Fruit fly (Drosophila melanogaster) whole organism, prepupa: ENCODE measurements around the gene Blimp-1.

Experiments used
- Blimp-1 ChIP-seq: fragments of 200-800 bp; sonication (Bioruptor generic); optimal IDR thresholded peaks from 3 replicates; lab custom pipeline; 2017; ENCODE audit warnings: missing biosample characterization, missing genetic modification characterization, mild to moderate bottlenecking, moderate library complexity, missing genetic modification reagents
- CG10631 ChIP-seq: fragments of 200-800 bp; sonication (Bioruptor generic); optimal IDR thresholded peaks from 2 replicates; lab custom pipeline; 2016; ENCODE audit warnings: missing biosample characterization, missing genetic modification characterization
- CG10669 ChIP-seq: fragments of 200-800 bp; sonication (Bioruptor generic); optimal IDR thresholded peaks from 3 replicates; lab custom pipeline; 2018; ENCODE audit warnings: missing biosample characterization, mild to moderate bottlenecking, missing genetic modification characterization, moderate library complexity
- CG11294 ChIP-seq: fragments of 200-800 bp; sonication (Bioruptor generic); IDR thresholded peaks from 2 replicates; pipeline ENCODE4 v1.3.6; 2022; ENCODE audit warnings: missing biosample characterization, missing genetic modification characterization
- CG11902 ChIP-seq: fragments of 200-800 bp; sonication (Bioruptor generic); optimal IDR thresholded peaks from 3 replicates; lab custom pipeline; 2016; ENCODE audit warnings: missing biosample characterization, missing genetic modification characterization
- CG15336 ChIP-seq: fragments of 200-800 bp; sonication (Bioruptor generic); IDR thresholded peaks from 2 replicates; pipeline ENCODE4 v1.3.6; 2022; ENCODE audit warnings: missing biosample characterization, missing genetic modification characterization
- CG1621 ChIP-seq: fragments of 200-800 bp; sonication (Bioruptor generic); optimal IDR thresholded peaks from 3 replicates; lab custom pipeline; 2018; ENCODE audit warnings: missing biosample characterization, mild to moderate bottlenecking, missing genetic modification characterization
- CG4318 ChIP-seq: fragments of 200-800 bp; sonication (Bioruptor generic); optimal IDR thresholded peaks from 3 replicates; lab custom pipeline; 2017; ENCODE audit warnings: missing biosample characterization, mild to moderate bottlenecking, missing genetic modification characterization
- CG6276 ChIP-seq: fragments of 200-800 bp; sonication (Bioruptor generic); optimal IDR thresholded peaks from 2 replicates; lab custom pipeline; 2017; ENCODE audit warnings: missing biosample characterization, mild to moderate bottlenecking, missing genetic modification characterization
- CG6792 ChIP-seq: fragments of 200-800 bp; sonication (Bioruptor generic); optimal IDR thresholded peaks from 3 replicates; lab custom pipeline; 2016; ENCODE audit warnings: missing biosample characterization, missing genetic modification characterization
- CG6854 ChIP-seq: fragments of 200-800 bp; sonication (Bioruptor generic); optimal IDR thresholded peaks from 2 replicates; lab custom pipeline; 2017; ENCODE audit warnings: missing biosample characterization, mild to moderate bottlenecking, missing genetic modification characterization
- CG8119 ChIP-seq: fragments of 200-800 bp; sonication (Bioruptor generic); IDR thresholded peaks from 3 replicates; pipeline ENCODE4 v1.3.6; 2022; ENCODE audit warnings: missing biosample characterization, missing genetic modification characterization
- CG8632 ChIP-seq: fragments of 200-800 bp; sonication (Bioruptor generic); optimal IDR thresholded peaks from 3 replicates; lab custom pipeline; 2016; ENCODE audit warnings: missing biosample characterization, missing genetic modification characterization
- Eip75B ChIP-seq: fragments of 200-800 bp; sonication (Bioruptor generic); optimal IDR thresholded peaks from 3 replicates; lab custom pipeline; 2016; ENCODE audit warnings: missing biosample characterization, missing genetic modification characterization
- Eip78C ChIP-seq: fragments of 200-800 bp; sonication (Bioruptor generic); peaks from one replicate; lab custom pipeline; 2016; ENCODE audit warnings: missing biosample characterization, missing genetic modification characterization
- Ets21C ChIP-seq: fragments of 200-800 bp; sonication (Bioruptor generic); optimal IDR thresholded peaks from 3 replicates; lab custom pipeline; 2016; ENCODE audit warnings: missing biosample characterization, missing genetic modification characterization
- Hr4 ChIP-seq: fragments of 200-800 bp; sonication (Bioruptor generic); optimal IDR thresholded peaks from 3 replicates; lab custom pipeline; 2016; ENCODE audit warnings: missing biosample characterization, missing genetic modification characterization
- Lpt ChIP-seq: fragments of 200-800 bp; sonication (Bioruptor generic); optimal IDR thresholded peaks from 3 replicates; lab custom pipeline; 2016; ENCODE audit warnings: missing biosample characterization, missing genetic modification characterization
- Met ChIP-seq: fragments of 200-800 bp; sonication (Bioruptor generic); optimal IDR thresholded peaks from 3 replicates; lab custom pipeline; 2016; ENCODE audit warnings: missing biosample characterization, missing genetic modification characterization
- OdsH ChIP-seq: fragments of 200-800 bp; sonication (Bioruptor generic); optimal IDR thresholded peaks from 3 replicates; lab custom pipeline; 2016; ENCODE audit warnings: missing biosample characterization, missing genetic modification characterization
- Sox14 ChIP-seq: fragments of 200-800 bp; sonication (Bioruptor generic); optimal IDR thresholded peaks from 3 replicates; lab custom pipeline; 2016; ENCODE audit warnings: missing biosample characterization, missing genetic modification characterization
- Sox15 ChIP-seq: fragments of 200-800 bp; sonication (Bioruptor generic); optimal IDR thresholded peaks from 3 replicates; lab custom pipeline; 2016; ENCODE audit warnings: missing biosample characterization, missing genetic modification characterization
- acj6 ChIP-seq: fragments of 200-800 bp; sonication (Bioruptor generic); optimal IDR thresholded peaks from 3 replicates; lab custom pipeline; 2016; ENCODE audit warnings: missing biosample characterization, missing genetic modification characterization
- dsx ChIP-seq: fragments of 200-800 bp; optimal IDR thresholded peaks from 3 replicates; lab custom pipeline; 2019; ENCODE audit warnings: missing biosample characterization, mild to moderate bottlenecking, missing genetic modification characterization, moderate library complexity; ENCODE audit not compliant: poor library complexity, severe bottlenecking
- fd59A ChIP-seq: fragments of 200-800 bp; sonication (Bioruptor generic); optimal IDR thresholded peaks from 2 replicates; lab custom pipeline; 2017; ENCODE audit warnings: missing biosample characterization, mild to moderate bottlenecking, missing genetic modification characterization, missing genetic modification reagents
- fd85E ChIP-seq: fragments of 200-800 bp; sonication (Bioruptor generic); optimal IDR thresholded peaks from 3 replicates; lab custom pipeline; 2016; ENCODE audit warnings: missing biosample characterization, missing genetic modification characterization
- fkh ChIP-seq: fragments of 200-800 bp; sonication (Bioruptor generic); optimal IDR thresholded peaks from 3 replicates; lab custom pipeline; 2017; ENCODE audit warnings: missing biosample characterization, mild to moderate bottlenecking, missing genetic modification characterization, moderate library complexity
- lz ChIP-seq: fragments of 200-800 bp; sonication (Bioruptor generic); optimal IDR thresholded peaks from 3 replicates; lab custom pipeline; 2016; ENCODE audit warnings: missing biosample characterization, missing genetic modification characterization
- net ChIP-seq: fragments of 200-800 bp; sonication (Bioruptor generic); optimal IDR thresholded peaks from 3 replicates; lab custom pipeline; 2016; ENCODE audit warnings: missing biosample characterization, missing genetic modification characterization
- salr ChIP-seq, 2 experiments: fragments of 200-800 bp; sonication (Bioruptor generic); optimal IDR thresholded peaks; 3 replicates each; lab custom pipeline; 2016 to 2018; ENCODE audit warnings: missing biosample characterization in 2 of 2, missing genetic modification characterization in 2 of 2, mild to moderate bottlenecking in 1 of 2
- spab ChIP-seq: fragments of 200-800 bp; sonication (Bioruptor generic); optimal IDR thresholded peaks from 2 replicates; lab custom pipeline; 2017; ENCODE audit warnings: missing biosample characterization, mild to moderate bottlenecking, missing genetic modification characterization, missing genetic modification reagents
- ss ChIP-seq, 2 experiments: fragments of 200-800 bp; sonication (Bioruptor generic); optimal IDR thresholded peaks; 2 replicates in 1 of 2; 3 replicates in 1 of 2; lab custom pipeline; 2017 to 2018; ENCODE audit warnings: mild to moderate bottlenecking in 2 of 2, missing biosample characterization in 2 of 2, missing genetic modification characterization in 2 of 2, moderate library complexity in 1 of 2
- svp ChIP-seq: fragments of 200-800 bp; sonication (Bioruptor generic); peaks from one replicate; lab custom pipeline; 2016; ENCODE audit warnings: missing biosample characterization, missing genetic modification characterization
- topi ChIP-seq: fragments of 200-800 bp; sonication (Bioruptor generic); optimal IDR thresholded peaks from 3 replicates; lab custom pipeline; 2016; ENCODE audit warnings: missing biosample characterization, missing genetic modification characterization

Gene Blimp-1

dm6 chr3L:5654955-5655750, 24.4 kb downstream of the Blimp-1 start:
- TF ChIP-seq OdsH (no peak), svp (peak; percentile 42)

- TF ChIP-seq svp = peak; percentile 3
- TF ChIP-seq acj6 (GFP tag; lab: Kevin White, UChicago) = no peak
Observed at dm6 chr3L:5655751-5656276, 25.0 kb downstream of the Blimp-1 start.

dm6 chr3L:5657221-5657963, 26.6 kb downstream of the Blimp-1 start, which contains the start of gene sif:
Gene sif (plus strand): TSS chr3L:5657913.
- TF ChIP-seq fd85E (GFP tag; lab: Kevin White, UChicago) (no peak), Blimp-1 (GFP tag; lab: Kevin White, UChicago) (peak; percentile 69)

dm6 chr3L:5658368-5658767, 27.6 kb downstream of the Blimp-1 start:
- no peak for TF ChIP-seq CG10669 (GFP tag; lab: Kevin White, UChicago)
- TF ChIP-seq CG11294 (GFP tag; lab: Robert Waterston, UW) = no peak
- TF ChIP-seq, all 60 proteins: peak for 0

dm6 chr3L:5662071-5662470, 31.3 kb downstream of the Blimp-1 start, which contains the start of gene Sse:
Gene Sse (minus strand): TSS chr3L:5662247.
- no peak for TF ChIP-seq CG11902 (GFP tag; lab: Kevin White, UChicago)
- TF ChIP-seq dsx (GFP tag; lab: Kevin White, UChicago) = no peak
- peak; percentile 73 for TF ChIP-seq fkh (GFP tag; lab: Kevin White, UChicago)
- no peak for TF ChIP-seq fd59A (GFP tag; lab: Kevin White, UChicago)
- peak; percentile 11 for TF ChIP-seq topi (GFP tag; lab: Kevin White, UChicago)
- TF ChIP-seq OdsH = no peak
- no peak for TF ChIP-seq CG6276
- no peak for TF ChIP-seq Hr4 (GFP tag; lab: Kevin White, UChicago)
- TF ChIP-seq CG4318 (GFP tag; lab: Kevin White, UChicago) = no peak
- no peak for TF ChIP-seq Sox14 (GFP tag; lab: Kevin White, UChicago)
- TF ChIP-seq CG10669 (GFP tag; lab: Kevin White, UChicago) = no peak
- TF ChIP-seq CG6792 (GFP tag; lab: Kevin White, UChicago) = no peak
- TF ChIP-seq lz (GFP tag; lab: Kevin White, UChicago) = no peak
- no peak for TF ChIP-seq Eip75B
- no peak for TF ChIP-seq net (GFP tag; lab: Kevin White, UChicago)
- TF ChIP-seq CG15336 (GFP tag; lab: Robert Waterston, UW) = no peak

dm6 chr3L:5663250-5663649, 32.5 kb downstream of the Blimp-1 start:
- TF ChIP-seq salr (GFP tag; optimal IDR thresholded peaks at IDR 0.05; lab: Kevin White, UChicago) (no peak), Eip78C (GFP tag; lab: Kevin White, UChicago) (peak; percentile 15)

- no peak for TF ChIP-seq ss (GFP tag; optimal IDR thresholded peaks at IDR 0.05; lab: Kevin White, UChicago)
- no peak for TF ChIP-seq CG11902 (GFP tag; lab: Kevin White, UChicago)
- TF ChIP-seq Ets21C (GFP tag; lab: Kevin White, UChicago) = no peak
- no peak for TF ChIP-seq lz (GFP tag; lab: Kevin White, UChicago)
- TF ChIP-seq CG1621 (tag; lab: Kevin White, UChicago) = no peak
- no peak for TF ChIP-seq CG6792 (GFP tag; lab: Kevin White, UChicago)
- no peak for TF ChIP-seq Lpt (GFP tag; lab: Kevin White, UChicago)
- TF ChIP-seq CG11294 (GFP tag; lab: Robert Waterston, UW) = no peak
- no peak for TF ChIP-seq topi (GFP tag; lab: Kevin White, UChicago)
- no peak for TF ChIP-seq CG10631 (GFP tag; lab: Kevin White, UChicago)
- no peak for TF ChIP-seq Met (GFP tag; lab: Kevin White, UChicago)
- TF ChIP-seq CG8119 (GFP tag; lab: Robert Waterston, UW) = no peak
- no peak for TF ChIP-seq Sox15 (GFP tag; lab: Kevin White, UChicago)
- no peak for TF ChIP-seq Eip75B
- no peak for TF ChIP-seq CG6854 (GFP tag; lab: Kevin White, UChicago)
- TF ChIP-seq spab (GFP tag; lab: Kevin White, UChicago) = no peak
- TF ChIP-seq CG8632 (GFP tag; lab: Kevin White, UChicago) = no peak
- TF ChIP-seq svp = no peak
Observed at dm6 chr3L:5663876-5664718, 33.3 kb downstream of the Blimp-1 start, which contains the start of gene CG46320. Gene CG46320 (plus strand): TSS chr3L:5664121.
